Fruit fly (Drosophila melanogaster) whole organism: ENCODE measurements around the gene P5cr.

ENCODE experiments used
- CG8478 ChIP-seq: fragments of >200 bp; optimal IDR thresholded peaks from 2 replicates; lab custom pipeline; 2018; ENCODE audit warnings: inconsistent platforms
- Dll ChIP-seq: fragments of >200 bp; optimal IDR thresholded peaks from 2 replicates; lab custom pipeline; 2017
- EcR ChIP-seq, 2 experiments: fragments of >200 bp; optimal IDR thresholded peaks; 2 replicates each; lab custom pipeline; 2017; ENCODE audit warnings: missing biosample characterization in 2 of 2, missing genetic modification characterization in 2 of 2, missing genetic modification reagents in 2 of 2
- pan ChIP-seq: fragments of >200 bp; optimal IDR thresholded peaks from 2 replicates; lab custom pipeline; 2017
- psq ChIP-seq: fragments of >200 bp; optimal IDR thresholded peaks from 2 replicates; lab custom pipeline; 2017
- usp ChIP-seq: fragments of >200 bp; optimal IDR thresholded peaks from 2 replicates; lab custom pipeline; 2017; ENCODE audit warnings: missing biosample characterization, missing genetic modification characterization, mixed read lengths

The P5cr gene

dm6 chr3R:19074207-19074606, 45.5 kb downstream of the P5cr start:
- TF ChIP-seq pan (lab: Kevin White, UChicago), result no peak
- no peak for TF ChIP-seq Dll (lab: Kevin White, UChicago)
- no peak for TF ChIP-seq psq (lab: Kevin White, UChicago)
- TF ChIP-seq usp (GFP tag; lab: Kevin White, UChicago), result no peak

dm6 chr3R:19075135-19075534, 46.4 kb downstream of the P5cr start:
- no peak for TF ChIP-seq usp (GFP tag; lab: Kevin White, UChicago)

- TF ChIP-seq CG8478 (lab: Kevin White, UChicago) (no peak), usp (GFP tag; lab: Kevin White, UChicago) (no peak), Dll (lab: Kevin White, UChicago) (no peak), EcR (GFP tag; optimal IDR thresholded peaks at IDR 0.05; lab: Kevin White, UChicago) (no peak), pan (lab: Kevin White, UChicago) (no peak), psq (lab: Kevin White, UChicago) (no peak)
Measured at dm6 chr3R:19077856-19078255, 49.1 kb downstream of the P5cr start.

- TF ChIP-seq usp (GFP tag; lab: Kevin White, UChicago) (no peak), EcR (GFP tag; optimal IDR thresholded peaks at IDR 0.05; lab: Kevin White, UChicago) (no peak), psq (lab: Kevin White, UChicago) (no peak)
Measured at dm6 chr3R:19079140-19079539, 50.4 kb downstream of the P5cr start.
